Fruit fly (Drosophila melanogaster): ENCODE results near the gene CG2129.

CG2129 gene

DNA sequence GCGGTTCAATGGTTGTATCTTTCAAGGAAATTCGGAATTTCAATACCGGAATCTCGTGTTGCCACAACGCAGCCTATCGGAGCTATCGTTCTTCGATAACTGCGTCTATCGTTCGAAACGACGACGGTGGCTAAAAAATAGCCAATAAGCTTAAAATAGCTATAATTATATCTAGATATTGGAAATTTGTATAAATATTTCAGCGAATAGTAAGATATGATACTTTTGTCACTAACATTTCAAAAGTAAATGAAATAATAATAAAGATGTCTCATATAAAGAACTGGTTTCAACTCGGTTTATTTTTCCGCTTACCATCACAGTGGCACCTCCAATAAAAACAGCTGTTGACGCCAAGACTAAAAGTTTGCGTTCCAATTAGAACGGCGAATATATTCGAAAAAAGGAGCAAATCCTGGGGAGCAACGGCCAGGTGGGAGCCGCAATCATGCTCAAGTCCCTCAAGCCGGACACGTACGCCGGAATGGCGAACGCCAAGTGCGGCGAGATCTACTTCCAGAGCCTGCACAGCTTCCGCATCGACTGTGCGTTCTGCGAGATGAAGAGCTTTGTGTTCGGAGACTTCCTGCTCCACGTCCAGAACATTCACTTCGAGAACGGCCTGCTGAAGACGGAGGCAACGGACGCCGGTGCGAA, at the start of gene CG2129, which contains the start of gene alpha-PheRS:
TSS of gene CG2129 (plus strand) at position 339 of the 657 bp plus-strand sequence.
TSS of gene alpha-PheRS (minus strand) at position 102 of the 657 bp plus-strand sequence.
- TF ChIP-seq CG32121 (GFP tag; IDR thresholded peaks at IDR 0.05): 0 out of 2 replicates have a peak, but pooled peaks have one; percentile 14
- peak; percentile 2 for TF ChIP-seq CG17806 (tag; optimal IDR thresholded peaks at IDR 0.05)
- peak; percentile 17 for TF ChIP-seq CG8159 (tag; optimal IDR thresholded peaks at IDR 0.05)
- peak; percentile 29 for TF ChIP-seq CG15710 (tag; optimal IDR thresholded peaks at IDR 0.05)
- peak; percentile 6 for TF ChIP-seq CG9948 (tag; optimal IDR thresholded peaks at IDR 0.05)
- TF ChIP-seq CG4496 (GFP tag; IDR thresholded peaks at IDR 0.05): no peak
- TF ChIP-seq CG34367 (tag; optimal IDR thresholded peaks at IDR 0.05): no peak

DNA sequence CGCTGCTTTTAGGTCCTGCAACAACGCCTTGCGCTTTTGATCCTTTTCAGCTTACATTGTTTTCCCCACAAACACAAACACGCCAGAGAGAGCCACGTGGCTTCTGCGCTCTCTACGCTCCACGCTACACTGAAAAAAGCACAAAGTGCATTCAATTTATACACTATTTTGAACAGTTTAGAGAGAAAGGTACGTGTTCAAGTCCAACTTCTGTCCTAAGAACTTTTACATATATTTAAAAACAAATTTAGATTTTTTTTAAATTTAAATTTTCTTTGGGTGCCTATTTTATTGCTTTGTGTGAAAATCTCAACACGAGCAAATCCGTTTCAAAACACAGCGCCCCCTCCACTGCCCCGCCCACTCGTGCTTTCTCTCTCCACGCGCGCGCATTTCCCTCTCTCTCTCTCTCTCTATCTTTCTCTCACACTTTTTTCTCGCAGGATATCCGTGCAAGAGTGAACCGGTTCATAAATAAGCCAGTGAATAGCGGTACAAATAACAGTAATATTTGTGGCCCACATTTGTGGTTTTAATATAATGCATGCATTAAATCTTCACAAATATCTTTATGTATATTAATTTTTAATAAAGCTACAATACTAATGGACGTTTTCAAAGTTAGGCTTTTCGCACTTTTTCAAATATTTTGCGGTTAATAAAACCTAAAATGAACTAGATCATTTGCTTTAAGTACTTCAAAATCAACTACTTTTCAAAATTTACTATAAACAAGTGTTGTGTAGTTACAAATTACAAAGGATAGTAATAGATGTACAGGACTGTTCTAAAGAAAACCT, 45.4 kb upstream of the CG2129 start:
- TF ChIP-seq CG32121 (GFP tag; IDR thresholded peaks at IDR 0.05) (peak; percentile 87), CG8301 (tag; optimal IDR thresholded peaks at IDR 0.05) (peak; percentile 75), Snoo (tag; optimal IDR thresholded peaks at IDR 0.05) (peak; percentile 54), CG10348 (GFP tag; IDR thresholded peaks at IDR 0.05) (0 out of 2 replicates have a peak, but pooled peaks have one; percentile 24), D1 (tag; optimal IDR thresholded peaks at IDR 0.05) (peak; percentile 34), CG4496 (GFP tag; IDR thresholded peaks at IDR 0.05) (peak; percentile 93), CG12605 (GFP tag; IDR thresholded peaks at IDR 0.05) (peak; percentile 85), gl (tag; optimal IDR thresholded peaks at IDR 0.05) (peak; percentile 55), CG9948 (tag; optimal IDR thresholded peaks at IDR 0.05) (peak; percentile 81), CG15710 (tag; optimal IDR thresholded peaks at IDR 0.05) (peak; percentile 77), EcR (GFP tag; optimal IDR thresholded peaks at IDR 0.05) (no peak), CG8159 (tag; optimal IDR thresholded peaks at IDR 0.05) (peak; percentile 82), Pif1B (GFP tag; optimal IDR thresholded peaks at IDR 0.05) (peak; percentile 70), CG14655 (GFP tag; optimal IDR thresholded peaks at IDR 0.05) (peak; percentile 83), Ets98B (GFP tag; IDR thresholded peaks at IDR 0.05) (peak; percentile 91), CG13204 (GFP tag; optimal IDR thresholded peaks at IDR 0.05) (peak; percentile 46), Pif1A (GFP tag; optimal IDR thresholded peaks at IDR 0.05) (peak; percentile 78), CG17806 (tag; optimal IDR thresholded peaks at IDR 0.05) (peak; percentile 79), fd96Ca (GFP tag; IDR thresholded peaks at IDR 0.05) (peak; percentile 84), CG34367 (tag; optimal IDR thresholded peaks at IDR 0.05) (peak; percentile 71), rn (GFP tag; IDR thresholded peaks at IDR 0.05) (peak; percentile 25; the same call in 1 of the 2 replicates)

DNA sequence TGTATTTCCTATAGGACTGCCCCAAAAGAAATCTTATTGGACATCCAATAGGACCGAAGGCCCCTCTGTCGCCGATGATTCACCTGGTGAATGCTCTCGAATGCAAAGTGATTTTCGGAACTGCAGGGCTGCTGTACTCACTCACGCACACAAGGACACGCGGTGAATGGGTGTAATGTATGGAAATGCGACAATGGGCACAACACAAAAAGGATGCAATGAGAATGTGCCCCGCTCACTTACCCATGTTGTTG, 44.9 kb upstream of the CG2129 start:
- TF ChIP-seq CG34367 (tag; optimal IDR thresholded peaks at IDR 0.05) (no peak), CG9948 (tag; optimal IDR thresholded peaks at IDR 0.05) (no peak), CG14655 (GFP tag; optimal IDR thresholded peaks at IDR 0.05) (no peak), gl (tag; optimal IDR thresholded peaks at IDR 0.05) (no peak)

DNA sequence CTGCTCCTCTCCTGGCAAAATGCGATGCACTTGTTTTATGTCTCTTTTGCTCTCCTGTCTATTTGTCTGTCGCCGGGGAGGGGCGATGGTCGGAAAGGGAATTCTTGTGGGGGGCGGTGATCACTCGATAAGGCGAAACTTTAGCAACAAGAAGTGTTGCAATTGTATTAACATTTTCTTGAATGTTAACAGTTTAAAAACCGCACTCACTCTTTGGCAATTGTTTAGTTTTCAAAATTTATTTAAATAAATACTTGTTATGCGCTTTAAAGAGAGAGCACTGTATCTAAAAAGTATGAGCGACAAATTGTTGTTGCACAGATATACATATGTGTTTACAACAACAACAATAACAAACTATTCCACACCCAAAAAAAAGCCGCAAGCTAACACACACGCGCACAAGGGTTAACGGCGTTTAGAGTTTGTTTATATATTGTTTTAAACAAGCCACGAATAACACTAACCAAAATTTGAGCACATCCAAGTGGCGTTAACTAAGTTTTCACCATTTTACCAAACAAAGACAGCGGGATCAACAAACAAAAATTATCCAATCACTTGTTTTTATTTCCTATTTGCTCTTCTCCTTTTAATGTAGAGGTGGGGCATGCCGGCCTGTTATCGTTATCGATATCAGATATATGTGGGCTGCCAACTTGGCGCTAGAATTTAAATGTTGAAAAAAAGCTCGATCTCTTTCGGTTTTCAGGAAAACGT, 44.0 kb upstream of the CG2129 start, which contains the start of gene CG2258:
TSS of gene CG2258 (minus strand) at position 617 of the 720 bp plus-strand sequence.
- peak; percentile 96 for TF ChIP-seq fd96Ca (GFP tag; IDR thresholded peaks at IDR 0.05)
- TF ChIP-seq CG13204 (GFP tag; optimal IDR thresholded peaks at IDR 0.05): peak; percentile 73
- peak; percentile 97 for TF ChIP-seq Ets98B (GFP tag; IDR thresholded peaks at IDR 0.05)
- TF ChIP-seq CG14655 (GFP tag; optimal IDR thresholded peaks at IDR 0.05): peak; percentile 93
- TF ChIP-seq CG8159 (tag; optimal IDR thresholded peaks at IDR 0.05): peak; percentile 88
- peak; percentile 37 for TF ChIP-seq D1 (tag; optimal IDR thresholded peaks at IDR 0.05)
- no peak for TF ChIP-seq EcR (GFP tag; optimal IDR thresholded peaks at IDR 0.05)
- TF ChIP-seq CG9948 (tag; optimal IDR thresholded peaks at IDR 0.05): peak; percentile 88
- peak; percentile 73; the same call in 1 of the 2 replicates for TF ChIP-seq CG10348 (GFP tag; IDR thresholded peaks at IDR 0.05)
- TF ChIP-seq CG34367 (tag; optimal IDR thresholded peaks at IDR 0.05): peak; percentile 87
- TF ChIP-seq rn (GFP tag; IDR thresholded peaks at IDR 0.05): peak; percentile 91
- TF ChIP-seq Pif1A (GFP tag; optimal IDR thresholded peaks at IDR 0.05): peak; percentile 88
- peak; percentile 91 for TF ChIP-seq CG8301 (tag; optimal IDR thresholded peaks at IDR 0.05)
- TF ChIP-seq CG32121 (GFP tag; IDR thresholded peaks at IDR 0.05): peak; percentile 97
- peak; percentile 70 for TF ChIP-seq gl (tag; optimal IDR thresholded peaks at IDR 0.05)
- peak; percentile 98 for TF ChIP-seq CG4496 (GFP tag; IDR thresholded peaks at IDR 0.05)
- TF ChIP-seq Snoo (tag; optimal IDR thresholded peaks at IDR 0.05): peak; percentile 40
- TF ChIP-seq CG12605 (GFP tag; IDR thresholded peaks at IDR 0.05): peak; percentile 96
- peak; percentile 89 for TF ChIP-seq CG17806 (tag; optimal IDR thresholded peaks at IDR 0.05)
- peak; percentile 91 for TF ChIP-seq Pif1B (GFP tag; optimal IDR thresholded peaks at IDR 0.05)
- TF ChIP-seq CG15710 (tag; optimal IDR thresholded peaks at IDR 0.05): peak; percentile 91

DNA sequence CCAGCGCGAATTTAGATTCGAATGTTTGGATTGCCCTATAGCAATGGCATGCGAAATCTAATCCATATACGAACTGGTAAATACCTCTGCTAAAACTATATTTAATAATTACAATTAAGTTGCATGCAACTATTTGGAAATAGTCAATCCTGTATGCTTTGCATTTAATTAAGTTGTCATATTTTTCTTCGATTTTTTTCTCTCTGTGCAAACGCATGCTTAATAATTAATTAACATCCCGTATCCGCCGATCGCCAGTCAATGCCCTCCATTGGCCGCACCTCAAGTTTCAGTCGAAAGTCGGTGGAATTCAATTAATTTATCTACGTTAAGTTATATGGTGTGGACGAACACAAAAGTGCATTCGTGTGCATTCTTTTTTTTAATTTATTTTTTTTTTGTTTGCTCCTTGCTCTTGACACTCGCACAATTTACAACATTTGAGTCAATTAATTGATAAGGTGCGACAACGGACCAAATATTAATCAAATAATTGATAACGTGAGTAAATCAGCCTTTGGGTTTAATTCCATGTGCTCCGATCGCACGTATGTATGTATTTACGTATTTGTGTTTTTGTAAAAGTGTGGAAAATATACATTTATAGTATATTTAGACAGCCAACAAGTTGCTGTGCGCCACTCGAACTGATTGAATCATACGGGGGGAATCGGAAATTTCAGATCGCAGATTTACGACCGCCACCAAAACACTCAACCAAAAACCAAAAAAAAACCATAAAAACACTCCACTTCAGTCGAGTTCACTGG, 39.2 kb upstream of the CG2129 start:
- TF ChIP-seq gl (tag; optimal IDR thresholded peaks at IDR 0.05) (no peak), Snoo (tag; optimal IDR thresholded peaks at IDR 0.05) (no peak), D1 (tag; optimal IDR thresholded peaks at IDR 0.05) (no peak), CG12605 (GFP tag; IDR thresholded peaks at IDR 0.05) (no peak), rn (GFP tag; IDR thresholded peaks at IDR 0.05) (no peak), CG15710 (tag; optimal IDR thresholded peaks at IDR 0.05) (no peak), CG4496 (GFP tag; IDR thresholded peaks at IDR 0.05) (no peak), CG17806 (tag; optimal IDR thresholded peaks at IDR 0.05) (no peak)

Measured in whole organism, pupa.